Fruit fly (Drosophila melanogaster): ENCODE results near the gene CG32388.

The CG32388 gene

dm6 chr3L:7003132-7003531 lies 18.7 kb upstream of the CG32388 start:
- TF ChIP-seq CG32006 (GFP tag; optimal IDR thresholded peaks at IDR 0.05) (peak; percentile 29), CG8632 (GFP tag; optimal IDR thresholded peaks at IDR 0.05) (peak; percentile 22), CG6276 (GFP tag; optimal IDR thresholded peaks at IDR 0.05) (peak; percentile 21), achi (GFP tag; optimal IDR thresholded peaks at IDR 0.05) (no peak), eg (GFP tag; IDR thresholded peaks at IDR 0.05) (peak; percentile 32; the same call in 1 of the 3 replicates), Eip78C (GFP tag) (peak; percentile 45), CG6163 (GFP tag; IDR thresholded peaks at IDR 0.05) (0 out of 3 replicates have a peak, but pooled peaks have one; percentile 11), CG11294 (GFP tag; IDR thresholded peaks at IDR 0.05) (0 out of 2 replicates have a peak, but pooled peaks have one; percentile 38), Eip93F (GFP tag; optimal IDR thresholded peaks at IDR 0.05) (no peak), Sox15 (GFP tag; optimal IDR thresholded peaks at IDR 0.05) (no peak), CG15336 (GFP tag; IDR thresholded peaks at IDR 0.05) (peak; percentile 25; the same call in 1 of the 2 replicates), CG8119 (GFP tag; IDR thresholded peaks at IDR 0.05) (0 out of 3 replicates have a peak, but pooled peaks have one; percentile 33), CG7368 (GFP tag; optimal IDR thresholded peaks at IDR 0.05) (no peak), CG34406 (GFP tag; optimal IDR thresholded peaks at IDR 0.05) (no peak)

dm6 chr3L:7002355-7002754 lies 18.0 kb upstream of the CG32388 start:
- no peak for TF ChIP-seq CG8319 (GFP tag; optimal IDR thresholded peaks at IDR 0.05)
- peak; percentile 74 for TF ChIP-seq svp (GFP tag)

dm6 chr3L:7001855-7002254 lies 17.5 kb upstream of the CG32388 start:
- TF ChIP-seq Lpt (GFP tag; optimal IDR thresholded peaks at IDR 0.05), result no peak
- peak; percentile 77 for TF ChIP-seq Eip78C (GFP tag)
- no peak for TF ChIP-seq CG7368 (GFP tag; optimal IDR thresholded peaks at IDR 0.05)
- TF ChIP-seq salr (GFP tag; optimal IDR thresholded peaks at IDR 0.05), result no peak
- TF ChIP-seq spab (GFP tag; optimal IDR thresholded peaks at IDR 0.05), result no peak
- no peak for TF ChIP-seq cyc (GFP tag; optimal IDR thresholded peaks at IDR 0.05)
- TF ChIP-seq eg (GFP tag; IDR thresholded peaks at IDR 0.05), result peak; percentile 69; the same call in 2 of the 3 replicates
- TF ChIP-seq Gug (GFP tag; IDR thresholded peaks at IDR 0.05), result no peak
- no peak for TF ChIP-seq Ets21C (GFP tag; optimal IDR thresholded peaks at IDR 0.05)
- TF ChIP-seq dsx (GFP tag; optimal IDR thresholded peaks at IDR 0.05; ENCODE audit: poor library complexity, severe bottlenecking), result no peak
- peak; percentile 42 for TF ChIP-seq CG3032 (tag; optimal IDR thresholded peaks at IDR 0.05)
- no peak for TF ChIP-seq CG11762 (GFP tag; optimal IDR thresholded peaks at IDR 0.05; ENCODE audit: insufficient read depth)
- no peak for TF ChIP-seq CG4318 (GFP tag; optimal IDR thresholded peaks at IDR 0.05)
- TF ChIP-seq dac (GFP tag; optimal IDR thresholded peaks at IDR 0.05), result no peak
- no peak for TF ChIP-seq CG6808 (GFP tag; optimal IDR thresholded peaks at IDR 0.05)
- TF ChIP-seq CG10669 (GFP tag; optimal IDR thresholded peaks at IDR 0.05), result peak; percentile 11
- TF ChIP-seq OdsH (GFP tag; optimal IDR thresholded peaks at IDR 0.05), result peak; percentile 2
- peak; percentile 6 for TF ChIP-seq CG3919 (GFP tag; optimal IDR thresholded peaks at IDR 0.05)
- no peak for TF ChIP-seq CG15336 (GFP tag; IDR thresholded peaks at IDR 0.05)
- no peak for TF ChIP-seq CG8632 (GFP tag; optimal IDR thresholded peaks at IDR 0.05)
- no peak for TF ChIP-seq Eip93F (GFP tag; optimal IDR thresholded peaks at IDR 0.05)
- TF ChIP-seq vri (GFP tag; optimal IDR thresholded peaks at IDR 0.05), result no peak
- TF ChIP-seq Sox14 (GFP tag; optimal IDR thresholded peaks at IDR 0.05), result no peak
- TF ChIP-seq CG1621 (tag; optimal IDR thresholded peaks at IDR 0.05), result no peak
- no peak for TF ChIP-seq svp (GFP tag)
- peak; percentile 9 for TF ChIP-seq esn (GFP tag; optimal IDR thresholded peaks at IDR 0.05)
- TF ChIP-seq Hr38 (GFP tag; optimal IDR thresholded peaks at IDR 0.05), result no peak
- TF ChIP-seq Hr39 (GFP tag; optimal IDR thresholded peaks at IDR 0.05), result no peak
- TF ChIP-seq Hr4 (GFP tag; optimal IDR thresholded peaks at IDR 0.05), result peak; percentile 30
- TF ChIP-seq CG6276 (GFP tag; optimal IDR thresholded peaks at IDR 0.05), result no peak
- no peak for TF ChIP-seq Met (GFP tag; optimal IDR thresholded peaks at IDR 0.05)
- no peak for TF ChIP-seq acj6 (GFP tag; optimal IDR thresholded peaks at IDR 0.05)
- peak; percentile 50 for TF ChIP-seq CG10631 (GFP tag; optimal IDR thresholded peaks at IDR 0.05)
- TF ChIP-seq CG32006 (GFP tag; optimal IDR thresholded peaks at IDR 0.05), result peak; percentile 10
- no peak for TF ChIP-seq topi (GFP tag; optimal IDR thresholded peaks at IDR 0.05)
- TF ChIP-seq CG9139 (GFP tag; optimal IDR thresholded peaks at IDR 0.05), result no peak
- TF ChIP-seq Ets96B (tag; optimal IDR thresholded peaks at IDR 0.05), result no peak
- TF ChIP-seq Blimp-1 (GFP tag; optimal IDR thresholded peaks at IDR 0.05), result no peak
- no peak for TF ChIP-seq fd59A (GFP tag; optimal IDR thresholded peaks at IDR 0.05)
- TF ChIP-seq CG31627 (GFP tag; optimal IDR thresholded peaks at IDR 0.05), result no peak
- TF ChIP-seq net (GFP tag; optimal IDR thresholded peaks at IDR 0.05), result no peak

Measured in whole organism, prepupa.